Fruit fly (Drosophila melanogaster) whole organism, wandering third instar larva: Measurements from ENCODE around the gene CG5043.
A peak's percentile ranks its signal among the peaks of the same experiment; 100 is the strongest.

Source experiments
- Abd-B ChIP-seq: fragments of >200 bp; optimal IDR thresholded peaks from 2 replicates; lab custom pipeline; 2017; ENCODE audit warnings: missing biosample characterization, missing genetic modification characterization
- CG32264 ChIP-seq: fragments of 200-800 bp; sonication (Bioruptor generic); optimal IDR thresholded peaks from 2 replicates; lab custom pipeline; 2016; ENCODE audit warnings: missing biosample characterization, missing genetic modification characterization
- CG9705 ChIP-seq: fragments of 200-800 bp; sonication (Bioruptor generic); optimal IDR thresholded peaks from 2 replicates; lab custom pipeline; 2018; ENCODE audit warnings: missing biosample characterization, mild to moderate bottlenecking, missing genetic modification characterization
- Dfd ChIP-seq: fragments of >200 bp; optimal IDR thresholded peaks from 2 replicates; lab custom pipeline; 2017; ENCODE audit warnings: missing biosample characterization, missing genetic modification characterization
- Dif ChIP-seq: fragments of 200-275, 200-300 bp; sonication (Bioruptor generic); optimal IDR thresholded peaks from 2 replicates; lab custom pipeline; 2018; ENCODE audit warnings: missing biosample characterization, missing genetic modification characterization; ENCODE audit not compliant: partially characterized antibody
- GATAd ChIP-seq: sonication (Bioruptor generic); optimal IDR thresholded peaks from 2 replicates; lab custom pipeline; 2016; ENCODE audit warnings: missing biosample characterization, missing genetic modification characterization
- HLH106 ChIP-seq: fragments of 200-800 bp; optimal IDR thresholded peaks from 3 replicates; lab custom pipeline; 2019; ENCODE audit warnings: missing biosample characterization, mild to moderate bottlenecking, missing genetic modification characterization, moderate library complexity
- Hnf4 ChIP-seq: fragments of 200-800 bp; sonication (Bioruptor generic); optimal IDR thresholded peaks from 2 replicates; lab custom pipeline; 2016; ENCODE audit warnings: missing biosample characterization, mild to moderate bottlenecking, missing genetic modification characterization
- Hr83 ChIP-seq: fragments of 200-300 bp; sonication (Bioruptor generic); optimal IDR thresholded peaks from 2 replicates; lab custom pipeline; 2016; ENCODE audit warnings: missing biosample characterization, mild to moderate bottlenecking, missing genetic modification characterization, moderate library complexity; ENCODE audit not compliant: poor library complexity, severe bottlenecking
- Jra ChIP-seq: sonication (Bioruptor generic); optimal IDR thresholded peaks from 2 replicates; lab custom pipeline; 2016; ENCODE audit warnings: missing biosample characterization, missing genetic modification characterization
- Mio ChIP-seq: sonication (Bioruptor generic); optimal IDR thresholded peaks from 2 replicates; lab custom pipeline; 2016; ENCODE audit warnings: missing biosample characterization, missing genetic modification characterization
- Myc ChIP-seq: fragments of >200 bp; optimal IDR thresholded peaks from 2 replicates; lab custom pipeline; 2017
- OdsH ChIP-seq: fragments of 200-800 bp; sonication (Bioruptor generic); optimal IDR thresholded peaks from 2 replicates; lab custom pipeline; 2016; ENCODE audit warnings: missing biosample characterization, mild to moderate bottlenecking, missing genetic modification characterization
- Rel ChIP-seq, 2 experiments: fragments of 200-800 bp; sonication (Bioruptor generic) in 1 of 2; optimal IDR thresholded peaks; 2 replicates in 1 of 2; 3 replicates in 1 of 2; lab custom pipeline; 2016 to 2019; ENCODE audit warnings: mild to moderate bottlenecking in 2 of 2, missing biosample characterization in 2 of 2, missing genetic modification characterization in 2 of 2, moderate library complexity in 1 of 2
- Vsx2 ChIP-seq: fragments of 200-300, 225-300 bp; sonication (Bioruptor generic); optimal IDR thresholded peaks from 2 replicates; lab custom pipeline; 2018; ENCODE audit warnings: missing biosample characterization, missing genetic modification characterization; ENCODE audit not compliant: partially characterized antibody
- br ChIP-seq: fragments of 200-800 bp; sonication (Bioruptor generic); optimal IDR thresholded peaks from 2 replicates; lab custom pipeline; 2016; ENCODE audit warnings: missing biosample characterization, missing genetic modification characterization
- dmrt93B ChIP-seq: fragments of 200-800 bp; sonication (Bioruptor generic); optimal IDR thresholded peaks from 2 replicates; lab custom pipeline; 2018; ENCODE audit warnings: missing biosample characterization, mild to moderate bottlenecking, missing genetic modification characterization
- dsf ChIP-seq: sonication (Bioruptor generic); optimal IDR thresholded peaks from 2 replicates; lab custom pipeline; 2016; ENCODE audit warnings: missing biosample characterization, missing genetic modification characterization, borderline replicate concordance
- ey ChIP-seq: fragments of 200-800 bp; sonication (Bioruptor generic); optimal IDR thresholded peaks from 2 replicates; lab custom pipeline; 2016; ENCODE audit warnings: missing biosample characterization, missing genetic modification characterization
- foxo ChIP-seq, 2 experiments: fragments of 200-800 bp; sonication (Bioruptor generic); optimal IDR thresholded peaks; 2 replicates in 1 of 2; 3 replicates in 1 of 2; lab custom pipeline; 2016 to 2017; ENCODE audit warnings: missing biosample characterization in 2 of 2, missing genetic modification characterization in 2 of 2
- fru ChIP-seq: fragments of 200-800 bp; sonication (Bioruptor generic); optimal IDR thresholded peaks from 3 replicates; lab custom pipeline; 2016; ENCODE audit warnings: missing biosample characterization, mild to moderate bottlenecking, missing genetic modification characterization
- h ChIP-seq: fragments of 200-800 bp; sonication (Bioruptor generic); optimal IDR thresholded peaks from 3 replicates; lab custom pipeline; 2016; ENCODE audit warnings: missing biosample characterization, mild to moderate bottlenecking, missing genetic modification characterization
- jim ChIP-seq: fragments of 175-275, 200-325 bp; sonication (Bioruptor generic); optimal IDR thresholded peaks from 2 replicates; lab custom pipeline; 2016; ENCODE audit warnings: missing biosample characterization, mild to moderate bottlenecking, missing genetic modification characterization
- pan ChIP-seq: fragments of >200 bp; optimal IDR thresholded peaks from 2 replicates; lab custom pipeline; 2017
- psq ChIP-seq: fragments of 200-800 bp; sonication (Bioruptor generic); optimal IDR thresholded peaks from 3 replicates; lab custom pipeline; 2017; ENCODE audit warnings: missing biosample characterization, mild to moderate bottlenecking, missing genetic modification characterization, moderate library complexity
- rgr ChIP-seq: fragments of 200-800 bp; sonication (Bioruptor generic); optimal IDR thresholded peaks from 3 replicates; lab custom pipeline; 2016; ENCODE audit warnings: missing biosample characterization, mild to moderate bottlenecking, missing genetic modification characterization
- sage ChIP-seq: fragments of 200-800 bp; sonication (Bioruptor generic); optimal IDR thresholded peaks from 2 replicates; lab custom pipeline; 2016; ENCODE audit warnings: missing biosample characterization, mild to moderate bottlenecking, missing genetic modification characterization
- sv ChIP-seq: fragments of 200-800 bp; sonication (Bioruptor generic); optimal IDR thresholded peaks from 3 replicates; lab custom pipeline; 2016; ENCODE audit warnings: missing biosample characterization, missing genetic modification characterization
- tai ChIP-seq: sonication (Bioruptor generic); optimal IDR thresholded peaks from 2 replicates; lab custom pipeline; 2016; ENCODE audit warnings: missing biosample characterization, missing genetic modification characterization
- usp ChIP-seq: fragments of >200 bp; optimal IDR thresholded peaks from 2 replicates; lab custom pipeline; 2017; ENCODE audit warnings: missing biosample characterization, missing genetic modification characterization
- woc ChIP-seq: sonication (Bioruptor generic); optimal IDR thresholded peaks from 2 replicates; lab custom pipeline; 2016; ENCODE audit warnings: missing biosample characterization, mild to moderate bottlenecking, missing genetic modification characterization

The CG5043 gene

DNA sequence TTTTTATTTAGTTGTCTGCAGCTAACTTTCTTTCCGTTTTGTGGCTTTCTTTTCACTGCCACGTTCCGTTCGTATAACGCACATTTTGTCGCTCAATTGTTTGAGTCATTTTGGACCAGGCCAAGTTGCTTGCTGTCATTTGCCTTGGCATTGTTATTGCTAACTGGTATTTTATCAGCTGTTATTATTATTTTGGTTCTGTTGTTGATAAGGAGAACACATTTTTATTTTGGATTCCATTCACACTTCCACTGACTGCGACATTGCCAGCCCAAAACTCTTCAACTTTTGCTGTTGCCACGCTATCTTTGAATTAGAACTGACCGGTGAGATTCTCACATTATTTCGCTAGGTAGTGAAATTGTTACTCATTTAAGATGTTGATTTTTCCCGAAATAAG is 42.9 kb upstream of the CG5043 start:
- TF ChIP-seq Vsx2 (GFP tag; lab: Kevin White, UChicago) (no peak), Hr83 (GFP tag; lab: Kevin White, UChicago) (peak; percentile 17), CG32264 (no peak)

DNA sequence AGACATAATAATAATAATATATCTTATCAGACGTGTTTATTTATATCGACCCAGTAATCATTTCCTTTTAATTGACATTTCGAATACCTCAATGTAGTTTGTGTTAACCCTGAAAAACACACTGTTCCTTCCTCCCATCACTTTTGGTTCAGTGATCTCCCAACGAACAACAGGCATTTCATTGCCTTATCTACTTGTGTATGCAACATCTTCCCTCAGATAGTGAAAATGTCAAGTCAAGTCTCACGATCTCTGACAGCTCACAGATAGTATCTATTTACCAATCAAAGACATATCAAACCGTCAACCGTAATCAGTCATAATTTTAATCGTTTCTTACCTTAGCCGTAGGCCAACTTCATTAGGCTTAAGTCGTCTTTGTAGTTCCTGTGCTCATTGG is 38.7 kb upstream of the CG5043 start:
- TF ChIP-seq Hnf4 (GFP tag; lab: Kevin White, UChicago) (no peak), ey (GFP tag; lab: Kevin White, UChicago) (no peak)

DNA sequence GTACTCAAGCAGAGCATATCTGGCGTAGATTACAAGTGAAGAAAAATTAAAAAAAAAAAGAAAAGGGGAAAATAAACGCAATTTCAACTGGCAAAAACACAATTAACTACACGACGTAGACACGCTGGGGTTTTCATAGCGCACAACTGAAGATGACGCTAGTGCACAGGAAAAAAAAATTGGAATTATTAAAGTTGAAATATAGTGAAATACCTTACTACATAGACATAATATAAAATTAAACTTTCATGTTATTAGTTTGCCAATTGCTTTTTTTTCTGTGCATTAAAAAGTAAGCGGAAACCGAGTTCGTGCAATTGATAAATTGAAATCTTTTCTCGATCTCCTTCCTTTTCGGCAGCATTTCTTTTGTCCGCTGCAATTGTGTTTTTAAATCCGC is 36.3 kb upstream of the CG5043 start:
- TF ChIP-seq usp: no peak
- no peak for TF ChIP-seq rgr
- no peak for TF ChIP-seq CG32264
- TF ChIP-seq pan: no peak
- TF ChIP-seq OdsH (GFP tag; lab: Kevin White, UChicago): no peak
- no peak for TF ChIP-seq br (GFP tag; lab: Kevin White, UChicago)
- no peak for TF ChIP-seq GATAd (GFP tag; lab: Kevin White, UChicago)
- TF ChIP-seq Dfd: no peak
- TF ChIP-seq tai (GFP tag; lab: Kevin White, UChicago): no peak
- TF ChIP-seq, all 38 proteins: peak for 0

DNA sequence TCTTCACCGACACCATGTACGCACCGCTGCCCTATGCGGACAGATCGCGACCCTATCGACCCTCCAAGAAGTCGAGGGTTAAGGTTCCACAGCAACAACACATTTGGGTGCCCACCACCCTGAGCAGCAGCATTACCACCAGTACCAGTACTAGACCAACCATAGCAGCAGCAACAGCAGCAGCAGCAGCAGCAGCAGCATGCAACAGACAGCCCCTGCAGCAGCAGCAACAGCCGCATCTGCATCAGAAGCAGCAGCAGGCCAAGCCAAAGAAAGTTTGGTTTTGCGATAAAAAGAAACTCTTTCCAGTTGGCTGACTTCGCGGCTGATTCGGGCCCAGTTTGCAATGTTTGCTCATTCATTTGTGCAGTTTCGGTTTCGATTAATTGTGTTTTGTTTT is 31.2 kb upstream of the CG5043 start:
- peak; percentile 93 for TF ChIP-seq Dfd
- no peak for TF ChIP-seq tai (GFP tag; lab: Kevin White, UChicago)

DNA sequence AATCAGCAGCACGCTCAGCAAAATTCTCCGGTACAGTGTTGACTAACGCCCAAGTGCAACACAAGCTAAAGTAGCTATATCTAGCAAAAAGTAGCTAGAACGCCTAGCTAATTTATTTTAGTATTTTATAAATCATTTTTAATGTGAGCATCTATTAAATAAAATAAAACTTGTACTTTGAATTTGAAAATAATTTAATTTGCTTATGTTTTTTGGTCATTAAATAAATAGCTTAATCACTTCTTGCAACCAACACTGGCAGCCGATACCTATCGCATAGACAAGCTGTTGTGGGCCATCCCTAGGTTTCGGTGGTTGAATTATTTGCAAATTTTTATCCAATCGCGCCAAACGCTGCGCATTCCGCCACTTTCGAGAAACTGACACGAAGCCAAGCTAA is 23.3 kb upstream of the CG5043 start, which contains the start of the genes Polr2J and CG15141:
Gene Polr2J (minus strand): TSS at position 49 of the 400 bp plus-strand sequence.
Gene CG15141 (plus strand): TSS at position 284 of the 400 bp plus-strand sequence.
- TF ChIP-seq Hr83 (GFP tag; lab: Kevin White, UChicago) (no peak), jim (GFP tag; lab: Kevin White, UChicago) (no peak), Rel (GFP tag; optimal IDR thresholded peaks at IDR 0.05; lab: Kevin White, UChicago) (no peak), Rel (tag; optimal IDR thresholded peaks at IDR 0.05; lab: Kevin White, UChicago) (peak; percentile 78), ey (GFP tag; lab: Kevin White, UChicago) (peak; percentile 69), pan (no peak), sage (GFP tag; lab: Kevin White, UChicago) (no peak), HLH106 (tag; lab: Kevin White, UChicago) (peak; percentile 81), OdsH (GFP tag; lab: Kevin White, UChicago) (peak; percentile 69), Mio (no peak), fru (GFP tag; lab: Kevin White, UChicago) (peak; percentile 85), CG9705 (peak; percentile 68), GATAd (GFP tag; lab: Kevin White, UChicago) (peak; percentile 79), woc (GFP tag; lab: Kevin White, UChicago) (peak; percentile 83), CG32264 (peak; percentile 55), Myc (peak; percentile 89), Dif (GFP tag; lab: Kevin White, UChicago) (peak; percentile 6), Jra (GFP tag; lab: Kevin White, UChicago) (peak; percentile 83), foxo (GFP tag; optimal IDR thresholded peaks at IDR 0.05; lab: Kevin White, UChicago) (peak in 1 of 2 experiments; percentile 85), Vsx2 (GFP tag; lab: Kevin White, UChicago) (no peak), sv (GFP tag; lab: Kevin White, UChicago) (peak; percentile 86), Hnf4 (GFP tag; lab: Kevin White, UChicago) (peak; percentile 81), dmrt93B (GFP tag; lab: Kevin White, UChicago) (peak; percentile 61), h (GFP tag; lab: Kevin White, UChicago) (peak; percentile 83), br (GFP tag; lab: Kevin White, UChicago) (peak; percentile 79), Abd-B (GFP tag; lab: Kevin White, UChicago) (no peak), psq (peak; percentile 79), dsf (GFP tag; lab: Kevin White, UChicago) (peak; percentile 66), rgr (peak; percentile 84), tai (GFP tag; lab: Kevin White, UChicago) (no peak)
